Worm (Caenorhabditis elegans) whole organism, L4 larva: Measurements from ENCODE around the gene lis-1.

ENCODE experiments used
- T20F7.1 ChIP-seq: fragments of 200-800 bp; sonication (Bioruptor generic); optimal IDR thresholded peaks from 2 replicates; lab custom pipeline; 2018; ENCODE audit warnings: mild to moderate bottlenecking, missing genetic modification characterization, missing compliant biosample characterization
- lin-13 ChIP-seq: fragments of 150-350 bp; optimal IDR thresholded peaks from 2 replicates; lab custom pipeline; 2014; ENCODE audit warnings: missing biosample characterization, missing genetic modification reagents, missing genetic modification characterization
- lin-39 ChIP-seq: fragments of 150-350 bp; optimal IDR thresholded peaks from 2 replicates; lab custom pipeline; 2014; ENCODE audit warnings: missing biosample characterization, missing genetic modification reagents, missing genetic modification characterization
- mdl-1 ChIP-seq, 2 experiments: fragments of 150-350 bp in 1 of 2; sonication (generic microtip) in 1 of 2; optimal IDR thresholded peaks; 2 replicates each; lab custom pipeline; 2014 to 2017; ENCODE audit warnings: missing biosample characterization in 2 of 2, missing genetic modification characterization in 2 of 2
- pqm-1 ChIP-seq: sonication (generic microtip); optimal IDR thresholded peaks from 2 replicates; lab custom pipeline; 2017; ENCODE audit warnings: missing biosample characterization, missing genetic modification characterization
- snpc-4 ChIP-seq: fragments of 150-350 bp; optimal IDR thresholded peaks from 2 replicates; lab custom pipeline; 2014; ENCODE audit warnings: missing biosample characterization, missing genetic modification characterization
- ztf-11 ChIP-seq: fragments of 150-350 bp; optimal IDR thresholded peaks from 2 replicates; lab custom pipeline; 2014; ENCODE audit warnings: missing biosample characterization, missing genetic modification characterization

DNA sequence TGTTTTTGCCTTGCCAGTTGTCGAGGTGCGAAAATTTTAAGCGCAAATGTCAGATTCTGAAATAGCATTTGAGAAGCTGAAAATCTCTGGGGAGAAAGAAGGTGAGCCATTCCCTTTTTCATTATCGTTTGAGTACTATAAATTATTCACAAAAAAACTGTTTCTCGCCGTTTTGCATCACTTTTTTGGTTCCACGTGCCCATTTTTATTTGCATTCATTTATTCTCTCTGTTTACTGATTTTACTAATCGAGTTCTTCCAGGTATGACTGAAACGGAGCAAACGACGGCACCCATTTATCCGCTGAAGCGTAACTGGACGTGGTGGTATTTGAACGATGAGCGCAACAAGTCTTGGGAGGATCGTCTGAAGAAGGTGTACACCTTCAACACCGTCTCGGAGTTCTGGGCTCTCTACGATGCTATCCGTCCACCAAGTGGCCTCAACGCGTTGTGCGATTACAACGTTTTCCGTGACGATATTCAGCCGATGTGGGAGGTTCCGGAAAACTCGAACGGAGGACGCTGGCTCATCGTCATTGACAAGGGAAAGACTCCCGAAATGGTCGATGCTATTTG is 32.9 kb downstream of the lis-1 start:
- TF ChIP-seq pqm-1 (no peak), T20F7.1 (no peak), lin-13 (GFP tag; lab: Kevin White, UChicago) (no peak), ztf-11 (tag; lab: Kevin White, UChicago) (no peak), mdl-1 (tag; optimal IDR thresholded peaks at IDR 0.05; lab: Kevin White, UChicago) (no peak), snpc-4 (tag; lab: Kevin White, UChicago) (no peak), lin-39 (no peak)
